Fruit fly (Drosophila melanogaster) whole organism, embryonic: Measurements from ENCODE around the gene CG6878.

Experiments used
- Atf3 ChIP-seq: fragments of 200-800 bp; sonication (Bioruptor generic); optimal IDR thresholded peaks from 3 replicates; lab custom pipeline; 2016; ENCODE audit warnings: missing biosample characterization, missing genetic modification characterization
- B-H1 ChIP-seq: fragments of 200-800 bp; sonication (Bioruptor generic); IDR thresholded peaks from 3 replicates; pipeline ENCODE4 v1.3.6; 2022; ENCODE audit warnings: missing biosample characterization, missing genetic modification characterization
- CG12744 ChIP-seq: fragments of 200-800 bp; sonication (Bioruptor generic); optimal IDR thresholded peaks from 2 replicates; lab custom pipeline; 2016; ENCODE audit warnings: missing biosample characterization, missing genetic modification characterization
- CG15011 ChIP-seq: fragments of 200-800 bp; sonication (Bioruptor generic); optimal IDR thresholded peaks from 3 replicates; lab custom pipeline; 2018; ENCODE audit warnings: missing biosample characterization, mild to moderate bottlenecking, missing genetic modification characterization
- CG15269 ChIP-seq: fragments of 200-800 bp; sonication (Bioruptor generic); optimal IDR thresholded peaks from 2 replicates; lab custom pipeline; 2018; ENCODE audit warnings: missing biosample characterization, mild to moderate bottlenecking, missing genetic modification characterization, moderate library complexity
- CG17361 ChIP-seq: fragments of 200-800 bp; sonication (Bioruptor generic); IDR thresholded peaks from 3 replicates; pipeline ENCODE4 v1.3.6; 2022; ENCODE audit warnings: missing biosample characterization, missing genetic modification characterization
- CG9876 ChIP-seq: fragments of 200-800 bp; sonication (Bioruptor generic); optimal IDR thresholded peaks from 2 replicates; lab custom pipeline; 2016; ENCODE audit warnings: missing biosample characterization, missing genetic modification characterization
- CoRest ChIP-seq: fragments of 200-800 bp; sonication (Bioruptor generic); optimal IDR thresholded peaks from 3 replicates; lab custom pipeline; 2018; ENCODE audit warnings: missing biosample characterization, mild to moderate bottlenecking, missing genetic modification characterization, moderate library complexity
- Doc2 ChIP-seq: fragments of 200-800 bp; sonication (Bioruptor generic); IDR thresholded peaks from 2 replicates; pipeline ENCODE4 v1.3.6; 2022; ENCODE audit warnings: missing biosample characterization, missing genetic modification characterization
- Hr39 ChIP-seq: fragments of >200 bp; optimal IDR thresholded peaks from 2 replicates; lab custom pipeline; 2017
- Usf ChIP-seq: fragments of 200-800 bp; sonication (Bioruptor generic); optimal IDR thresholded peaks from 2 replicates; lab custom pipeline; 2017; ENCODE audit warnings: missing genotype, missing biosample characterization, missing genetic modification characterization
- amos ChIP-seq: fragments of 200-800 bp; sonication (Bioruptor generic); IDR thresholded peaks from 2 replicates; pipeline ENCODE4 v1.3.6; 2022; ENCODE audit warnings: missing biosample characterization, missing genetic modification characterization; ENCODE audit not compliant: partially characterized antibody
- ems ChIP-seq: fragments of 200-800 bp; sonication (Bioruptor generic); optimal IDR thresholded peaks from 3 replicates; lab custom pipeline; 2016; ENCODE audit warnings: missing biosample characterization, missing genetic modification characterization
- unpg ChIP-seq: fragments of 200-800 bp; sonication (Bioruptor generic); optimal IDR thresholded peaks from 3 replicates; lab custom pipeline; 2018; ENCODE audit warnings: missing biosample characterization, mild to moderate bottlenecking, missing genetic modification characterization, moderate library complexity

DNA sequence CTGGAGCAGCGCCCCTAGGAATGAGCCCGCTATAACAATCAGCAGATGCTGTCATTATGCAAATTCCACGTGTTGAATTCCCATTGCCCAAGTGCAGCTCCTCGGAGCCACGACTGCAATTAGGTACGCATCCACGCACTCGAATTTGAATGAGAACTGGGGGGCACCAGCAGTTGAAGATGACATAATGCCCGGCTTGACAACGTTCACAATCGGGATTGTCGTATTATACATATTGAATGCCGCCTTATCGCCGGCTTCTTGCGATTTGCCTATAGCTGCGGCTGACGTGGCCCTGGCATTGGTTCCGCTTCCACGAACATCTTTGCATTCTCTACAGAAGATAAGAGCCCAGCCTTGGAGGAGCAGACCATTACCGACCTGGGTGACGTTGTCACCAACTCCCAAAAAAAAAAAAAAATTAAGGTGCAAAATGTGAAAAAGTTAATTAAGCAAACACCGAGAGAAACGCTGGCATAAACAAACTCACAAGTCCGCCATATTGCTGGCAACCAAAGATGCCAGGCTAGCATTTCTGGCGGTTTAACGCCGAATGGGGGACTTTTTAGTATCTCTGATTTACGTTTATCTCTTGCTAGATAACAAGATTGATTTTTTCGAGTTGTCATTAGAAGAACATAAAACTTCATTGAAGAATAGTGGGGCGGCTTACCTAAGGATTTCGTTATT lies 21.2 kb upstream of the CG6878 start:
- TF ChIP-seq CG15011 (GFP tag; lab: Kevin White, UChicago) (no peak), Atf3 (GFP tag; lab: Kevin White, UChicago) (no peak), B-H1 (GFP tag; lab: Robert Waterston, UW) (no peak), ems (GFP tag; lab: Kevin White, UChicago) (no peak), amos (GFP tag; lab: Robert Waterston, UW) (no peak), Hr39 (no peak), unpg (GFP tag; lab: Kevin White, UChicago) (no peak), CoRest (no peak), Doc2 (GFP tag; lab: Robert Waterston, UW) (no peak), CG17361 (GFP tag; lab: Robert Waterston, UW) (no peak), CG12744 (GFP tag; lab: Kevin White, UChicago) (no peak), CG15269 (tag; lab: Kevin White, UChicago) (no peak), Usf (GFP tag; lab: Kevin White, UChicago) (no peak), CG9876 (GFP tag; lab: Kevin White, UChicago) (no peak)
